Fruit fly (Drosophila melanogaster) S2 (cell line): Measurements from ENCODE around the gene CG10211.

Experiments
- CG8478 ChIP-seq: fragments of >200 bp; optimal IDR thresholded peaks from 2 replicates; lab custom pipeline; 2018
- CTCF ChIP-seq, 2 experiments: fragments of >200 bp; optimal IDR thresholded peaks; 2 replicates each; lab custom pipeline; 2018

Gene CG10211

dm6 chr2L:18571724-18572427, 54.6 kb downstream of the CG10211 start:
- no peak for TF ChIP-seq CG8478 (lab: Kevin White, UChicago)
- TF ChIP-seq CTCF (optimal IDR thresholded peaks at IDR 0.05; lab: Kevin White, UChicago), result no peak

- no peak for TF ChIP-seq CG8478 (lab: Kevin White, UChicago)
- no peak for TF ChIP-seq CTCF (optimal IDR thresholded peaks at IDR 0.05; lab: Kevin White, UChicago)
Measured at dm6 chr2L:18572428-18573136, 55.3 kb downstream of the CG10211 start.

DNA sequence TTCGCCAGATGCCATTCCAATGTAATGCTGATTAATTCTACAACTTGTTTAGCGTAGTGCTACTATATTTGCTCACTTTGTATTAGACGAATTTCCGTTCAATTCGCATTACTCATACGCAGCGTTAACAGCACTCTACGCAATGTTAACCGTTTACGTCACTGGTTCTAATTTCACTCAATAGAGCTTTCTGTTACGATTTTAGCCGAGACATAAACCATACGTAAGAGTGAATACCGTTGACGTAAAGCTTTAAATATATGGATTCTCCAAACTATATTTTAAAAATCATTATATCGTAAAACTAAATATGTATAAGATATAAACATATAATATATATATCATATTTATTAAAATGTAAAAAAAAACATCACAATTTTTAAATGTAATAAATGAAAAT, 59.0 kb downstream of the CG10211 start:
- TF ChIP-seq CTCF (optimal IDR thresholded peaks at IDR 0.05; lab: Kevin White, UChicago) (no peak), CG8478 (lab: Kevin White, UChicago) (no peak)
